Worm (Caenorhabditis elegans) whole organism, L4 larva: ENCODE measurements around the gene F15A4.2.

ENCODE experiments used
- F37D6.2 ChIP-seq: sonication (generic microtip); optimal IDR thresholded peaks from 2 replicates; lab custom pipeline; 2016; ENCODE audit warnings: mild to moderate bottlenecking, missing genetic modification characterization, missing compliant biosample characterization
- F49E8.2 ChIP-seq: sonication (generic microtip); optimal IDR thresholded peaks from 2 replicates; lab custom pipeline; 2016; ENCODE audit warnings: missing compliant biosample characterization, mild to moderate bottlenecking, missing genetic modification characterization, borderline replicate concordance
- R02D3.7 ChIP-seq: fragments of 150-350 bp; sonication (generic microtip); optimal IDR thresholded peaks from 3 replicates; lab custom pipeline; 2014; ENCODE audit warnings: missing biosample characterization, missing genetic modification characterization
- T20F7.1 ChIP-seq: fragments of 200-800 bp; sonication (Bioruptor generic); optimal IDR thresholded peaks from 2 replicates; lab custom pipeline; 2018; ENCODE audit warnings: mild to moderate bottlenecking, missing genetic modification characterization, missing compliant biosample characterization
- T26A8.4 ChIP-seq: fragments of 200-800 bp; sonication (Bioruptor generic); IDR thresholded peaks from 2 replicates; pipeline ENCODE4 v1.3.6; 2022; ENCODE audit warnings: missing genetic modification characterization, missing compliant biosample characterization
- Y105C5A.15 ChIP-seq: fragments of 200-800 bp; sonication (Bioruptor generic); IDR thresholded peaks from 2 replicates; pipeline ENCODE4 v1.3.6; 2022; ENCODE audit warnings: missing genetic modification characterization, missing compliant biosample characterization
- ZK546.5 ChIP-seq, 2 experiments: sonication (generic microtip); optimal IDR thresholded peaks; 2 replicates each; lab custom pipeline; 2017; ENCODE audit warnings: missing biosample characterization in 2 of 2, missing genetic modification characterization in 2 of 2
- aha-1 ChIP-seq: fragments of 150-350 bp; peaks from one replicate; lab custom pipeline; 2014; ENCODE audit warnings: missing biosample characterization, missing genetic modification characterization
- attf-4 ChIP-seq: sonication (generic microtip); optimal IDR thresholded peaks from 3 replicates; lab custom pipeline; 2017; ENCODE audit warnings: missing biosample characterization, missing genetic modification characterization
- ceh-28 ChIP-seq: fragments of 150-350 bp; optimal IDR thresholded peaks from 2 replicates; lab custom pipeline; 2014; ENCODE audit warnings: missing biosample characterization, missing genetic modification reagents, missing genetic modification characterization
- ceh-44 ChIP-seq: fragments of 200-800 bp; sonication (Bioruptor generic); IDR thresholded peaks from 2 replicates; pipeline ENCODE4 v1.3.6; 2022; ENCODE audit warnings: missing genetic modification reagents, missing genetic modification characterization, missing compliant biosample characterization
- ces-1 ChIP-seq: fragments of 150-350 bp; sonication (generic microtip); optimal IDR thresholded peaks from 4 replicates; lab custom pipeline; 2014; ENCODE audit warnings: missing biosample characterization, missing genetic modification reagents, missing genetic modification characterization
- daf-16 ChIP-seq, 3 experiments: sonication (generic microtip); optimal IDR thresholded peaks; 2 replicates each; lab custom pipeline; 2016 to 2017; ENCODE audit warnings: missing genetic modification characterization in 3 of 3, missing genetic modification reagents in 3 of 3, mild to moderate bottlenecking in 2 of 3, missing compliant biosample characterization in 2 of 3, missing biosample characterization in 1 of 3, moderate library complexity in 1 of 3
- daf-19 ChIP-seq: fragments of 200-800 bp; sonication (Bioruptor generic); conservative IDR thresholded peaks from 2 replicates; pipeline ENCODE4 v1.3.6; 2022; ENCODE audit warnings: missing genetic modification characterization, missing compliant biosample characterization
- dmd-6 ChIP-seq: fragments of 200-800 bp; sonication (Bioruptor generic); IDR thresholded peaks from 2 replicates; pipeline ENCODE4 v1.3.6; 2022; ENCODE audit warnings: missing genetic modification reagents, missing genetic modification characterization, missing compliant biosample characterization
- dmd-9 ChIP-seq: fragments of 200-800 bp; sonication (Bioruptor generic); IDR thresholded peaks from 2 replicates; pipeline ENCODE4 v1.3.6; 2022; ENCODE audit warnings: missing genetic modification reagents, missing genetic modification characterization, missing compliant biosample characterization
- fkh-10 ChIP-seq: fragments of 150-350 bp; optimal IDR thresholded peaks from 2 replicates; lab custom pipeline; 2014; ENCODE audit warnings: missing biosample characterization, missing genetic modification reagents, missing genetic modification characterization
- hif-1 ChIP-seq, 2 experiments: sonication (generic microtip); optimal IDR thresholded peaks; 2 replicates each; lab custom pipeline; 2016 to 2017; ENCODE audit warnings: missing compliant biosample characterization in 2 of 2, missing genetic modification characterization in 2 of 2, missing genetic modification reagents in 2 of 2, missing genotype in 2 of 2, mild to moderate bottlenecking in 1 of 2
- hlh-11 ChIP-seq: fragments of 200-800 bp; sonication (Bioruptor generic); optimal IDR thresholded peaks from 2 replicates; lab custom pipeline; 2018; ENCODE audit warnings: mild to moderate bottlenecking, missing genetic modification characterization, missing compliant biosample characterization
- hmg-1.1 ChIP-seq: fragments of 200-800 bp; sonication (Bioruptor generic); IDR thresholded peaks from 2 replicates; pipeline ENCODE4 v1.3.6; 2022; ENCODE audit warnings: missing genetic modification reagents, missing genetic modification characterization, missing compliant biosample characterization
- lin-13 ChIP-seq: fragments of 150-350 bp; optimal IDR thresholded peaks from 2 replicates; lab custom pipeline; 2014; ENCODE audit warnings: missing biosample characterization, missing genetic modification reagents, missing genetic modification characterization
- lin-15B ChIP-seq: fragments of 150-350 bp; sonication (generic microtip); optimal IDR thresholded peaks from 3 replicates; lab custom pipeline; 2014; ENCODE audit warnings: missing biosample characterization, missing genetic modification characterization
- lin-29 ChIP-seq: fragments of 200-800 bp; sonication (Bioruptor generic); IDR thresholded peaks from 2 replicates; pipeline ENCODE4 v1.3.6; 2022; ENCODE audit warnings: missing genetic modification reagents, missing genetic modification characterization, missing compliant biosample characterization
- lin-38 ChIP-seq: fragments of 200-800 bp; sonication (Bioruptor generic); IDR thresholded peaks from 2 replicates; pipeline ENCODE4 v1.3.6; 2022; ENCODE audit warnings: missing genetic modification reagents, missing genetic modification characterization, missing compliant biosample characterization
- lin-39 ChIP-seq: fragments of 150-350 bp; optimal IDR thresholded peaks from 2 replicates; lab custom pipeline; 2014; ENCODE audit warnings: missing biosample characterization, missing genetic modification reagents, missing genetic modification characterization
- lir-3 ChIP-seq: sonication (generic microtip); optimal IDR thresholded peaks from 2 replicates; lab custom pipeline; 2016; ENCODE audit warnings: mild to moderate bottlenecking, missing genetic modification characterization, missing compliant biosample characterization
- lsy-2 ChIP-seq, 2 experiments: fragments of 150-350 bp in 1 of 2; sonication (generic microtip) in 1 of 2; optimal IDR thresholded peaks; 2 replicates each; lab custom pipeline; 2014 to 2017; ENCODE audit warnings: missing biosample characterization in 2 of 2, missing genetic modification characterization in 2 of 2
- madf-9 ChIP-seq: fragments of 200-800 bp; sonication (Bioruptor generic); conservative IDR thresholded peaks from 2 replicates; pipeline ENCODE4 v1.3.6; 2022; ENCODE audit warnings: missing genetic modification reagents, missing genetic modification characterization, missing compliant biosample characterization
- mxl-2 ChIP-seq: fragments of 200-800 bp; sonication (Bioruptor generic); conservative IDR thresholded peaks from 2 replicates; pipeline ENCODE4 v1.3.6; 2022; ENCODE audit warnings: missing genetic modification reagents, missing genetic modification characterization, missing compliant biosample characterization
- nhr-11 ChIP-seq: fragments of 150-350 bp; optimal IDR thresholded peaks from 2 replicates; lab custom pipeline; 2014; ENCODE audit warnings: missing biosample characterization, missing genetic modification characterization
- nhr-111 ChIP-seq: fragments of 200-800 bp; sonication (Bioruptor generic); optimal IDR thresholded peaks from 2 replicates; lab custom pipeline; 2018; ENCODE audit warnings: mild to moderate bottlenecking, missing genetic modification characterization, missing compliant biosample characterization
- nhr-41 ChIP-seq: fragments of 200-800 bp; sonication (Bioruptor generic); IDR thresholded peaks from 2 replicates; pipeline ENCODE4 v1.3.6; 2022; ENCODE audit warnings: missing genetic modification reagents, missing genetic modification characterization, missing compliant biosample characterization
- nhr-42 ChIP-seq: fragments of 200-800 bp; sonication (Bioruptor generic); IDR thresholded peaks from 2 replicates; pipeline ENCODE4 v1.3.6; 2022; ENCODE audit warnings: missing genetic modification characterization, missing compliant biosample characterization
- nhr-6 ChIP-seq: fragments of 150-350 bp; optimal IDR thresholded peaks from 2 replicates; lab custom pipeline; 2014; ENCODE audit warnings: missing biosample characterization, missing genetic modification characterization
- nhr-76 ChIP-seq: fragments of 150-350 bp; optimal IDR thresholded peaks from 2 replicates; lab custom pipeline; 2014; ENCODE audit warnings: missing biosample characterization, missing genetic modification characterization
- php-3 ChIP-seq: fragments of 200-800 bp; sonication (Bioruptor generic); IDR thresholded peaks from 2 replicates; pipeline ENCODE4 v1.3.6; 2022; ENCODE audit warnings: missing genetic modification reagents, missing genetic modification characterization, missing compliant biosample characterization
- rbr-2 ChIP-seq: sonication (generic microtip); optimal IDR thresholded peaks from 2 replicates; lab custom pipeline; 2016; ENCODE audit warnings: missing genotype, missing genetic modification characterization, missing compliant biosample characterization
- skn-1 ChIP-seq: fragments of 150-350 bp; optimal IDR thresholded peaks from 2 replicates; lab custom pipeline; 2014; ENCODE audit warnings: missing biosample characterization, missing genetic modification characterization
- snpc-1.2 ChIP-seq: fragments of 200-800 bp; sonication (Bioruptor generic); IDR thresholded peaks from 2 replicates; pipeline ENCODE4 v1.3.6; 2022; ENCODE audit warnings: missing genetic modification reagents, missing genetic modification characterization, missing compliant biosample characterization
- tra-1 ChIP-seq: fragments of 200-800 bp; sonication (Bioruptor generic); IDR thresholded peaks from 2 replicates; pipeline ENCODE4 v1.3.6; 2022; ENCODE audit warnings: missing genetic modification reagents, missing genetic modification characterization, missing compliant biosample characterization
- unc-62 ChIP-seq, 3 experiments: fragments of 150-350 bp in 1 of 3; sonication (generic microtip); optimal IDR thresholded peaks in 2 of 3; peaks in 1 of 3; 1 replicate in 1 of 3; 2 replicates in 2 of 3; lab custom pipeline; 2014 to 2017; ENCODE audit warnings: missing biosample characterization in 3 of 3, missing genetic modification characterization in 3 of 3, missing genetic modification reagents in 3 of 3, missing genotype in 1 of 3
- vab-7 ChIP-seq: fragments of 200-800 bp; sonication (Bioruptor generic); IDR thresholded peaks from 2 replicates; pipeline ENCODE4 v1.3.6; 2022; ENCODE audit warnings: missing genetic modification reagents, missing genetic modification characterization, missing compliant biosample characterization

The F15A4.2 gene

ce11 chrII:12449849-12450248 lies 12.5 kb upstream of the F15A4.2 start, which contains the start of gene sre-34:
Gene sre-34 (plus strand): TSS chrII:12450149.
- TF ChIP-seq lin-29 (GFP tag; lab: Robert Waterston, UW) (no peak), attf-4 (tag; lab: Kevin White, UChicago) (no peak), F49E8.2 (no peak), tra-1 (no peak), nhr-42 (no peak), lin-15B (tag; lab: Kevin White, UChicago) (no peak), dmd-9 (GFP tag; lab: Robert Waterston, UW) (no peak), hlh-11 (no peak), madf-9 (GFP tag; lab: Robert Waterston, UW) (no peak), daf-16 (GFP tag; optimal IDR thresholded peaks at IDR 0.05; lab: Kevin White, UChicago) (no peak), daf-16 (tag; optimal IDR thresholded peaks at IDR 0.05; lab: Kevin White, UChicago) (no peak), daf-19 (no peak), F37D6.2 (tag; lab: Kevin White, UChicago) (no peak), T20F7.1 (GFP tag; lab: Kevin White, UChicago) (no peak), lir-3 (tag; lab: Kevin White, UChicago) (no peak), nhr-41 (GFP tag; lab: Robert Waterston, UW) (no peak), snpc-1.2 (GFP tag; lab: Robert Waterston, UW) (no peak), lin-38 (GFP tag; lab: Robert Waterston, UW) (no peak), ceh-44 (no peak), ces-1 (GFP tag; lab: Kevin White, UChicago) (no peak)
- TF ChIP-seq, all 104 proteins: peak for 0

DNA sequence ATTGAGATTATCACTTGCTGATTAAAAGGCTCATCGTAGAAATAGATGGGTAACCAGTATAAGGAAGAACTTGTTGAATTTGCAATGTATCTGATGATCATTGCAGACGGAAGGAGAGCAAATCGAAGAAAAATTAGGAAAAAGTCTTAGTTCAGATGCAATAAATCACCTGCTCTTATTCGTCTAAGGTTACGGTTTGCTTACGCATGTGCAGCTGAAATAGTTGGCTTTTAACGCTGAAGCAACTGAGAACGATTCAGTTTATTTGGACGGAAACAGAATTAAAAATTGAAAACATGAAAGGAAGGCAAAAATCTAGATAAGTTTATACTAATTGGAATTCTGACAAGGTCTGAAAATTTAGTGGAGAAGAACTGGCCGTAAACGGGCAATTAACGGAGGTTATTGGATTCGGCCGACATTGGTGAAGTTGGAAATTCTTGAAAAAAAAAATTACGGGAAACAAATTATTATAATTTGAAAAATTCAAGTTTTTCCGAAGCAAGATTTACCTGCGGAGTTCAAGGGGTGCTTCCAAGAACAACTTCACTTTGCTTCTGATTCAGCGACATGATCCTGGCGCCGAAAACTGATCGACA lies 9.5 kb upstream of the F15A4.2 start, which contains the start of the genes sre-35 and sre-33:
Gene sre-35, minus strand, starts transcription at position 101 of the 599 bp plus-strand sequence.
Gene sre-33, plus strand, starts transcription at position 549 of the 599 bp plus-strand sequence.
- TF ChIP-seq php-3 (GFP tag; lab: Robert Waterston, UW) (no peak), aha-1 (tag; lab: Kevin White, UChicago) (peak; percentile 81)

DNA sequence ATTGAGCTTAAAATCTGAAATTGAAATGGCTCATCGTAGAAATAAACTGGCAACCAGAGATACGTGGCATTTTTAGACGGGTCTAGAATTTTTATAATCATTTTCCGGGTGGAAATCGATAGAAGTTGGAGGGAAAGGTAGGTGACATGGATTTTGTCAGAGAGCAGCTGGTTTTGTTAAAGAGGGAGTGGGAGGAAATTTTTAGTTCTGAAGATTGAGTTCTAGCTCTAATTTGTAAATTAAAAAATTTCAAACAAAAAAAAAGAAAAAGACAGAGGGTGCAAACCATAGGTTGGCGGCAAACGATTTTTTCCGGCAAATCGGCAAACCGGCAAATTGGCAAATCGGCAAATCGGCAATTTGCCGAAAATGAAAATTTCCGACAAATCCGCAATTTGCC lies 5.7 kb upstream of the F15A4.2 start, which contains the start of gene sre-32:
Gene sre-32, minus strand, starts transcription at position 101 of the 400 bp plus-strand sequence.
- TF ChIP-seq ces-1 (GFP tag; lab: Kevin White, UChicago) (no peak), ceh-28 (no peak), R02D3.7 (tag; lab: Kevin White, UChicago) (no peak), vab-7 (GFP tag; lab: Robert Waterston, UW) (no peak), skn-1 (tag; lab: Kevin White, UChicago) (no peak), mxl-2 (GFP tag; lab: Robert Waterston, UW) (no peak)
- TF ChIP-seq, all 104 proteins: peak for 0

DNA sequence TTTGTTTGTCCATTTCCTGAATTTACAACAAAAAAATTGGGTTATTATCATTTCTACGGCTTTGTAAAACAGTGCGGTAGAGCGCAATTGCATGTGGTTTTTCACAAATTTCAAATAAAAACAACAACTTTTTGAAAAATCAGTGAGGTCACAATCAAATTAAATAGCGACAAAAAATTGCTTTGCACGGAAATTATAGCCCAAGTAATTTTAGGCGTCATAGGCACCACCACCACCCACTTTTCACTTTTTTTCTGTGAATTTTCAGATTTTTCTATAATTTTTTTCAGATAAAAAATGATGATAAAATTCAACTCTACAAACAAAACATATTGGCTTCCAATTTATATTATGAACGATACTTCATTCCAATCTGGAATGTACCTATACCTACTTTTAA lies 5.1 kb upstream of the F15A4.2 start, which contains the start of gene sre-38:
Gene sre-38, plus strand, starts transcription at position 301 of the 400 bp plus-strand sequence.
- TF ChIP-seq nhr-76 (tag; lab: Kevin White, UChicago) (no peak), T26A8.4 (GFP tag; lab: Robert Waterston, UW) (no peak), ZK546.5 (tag; optimal IDR thresholded peaks at IDR 0.05; lab: Kevin White, UChicago) (no peak), lin-39 (no peak)

DNA sequence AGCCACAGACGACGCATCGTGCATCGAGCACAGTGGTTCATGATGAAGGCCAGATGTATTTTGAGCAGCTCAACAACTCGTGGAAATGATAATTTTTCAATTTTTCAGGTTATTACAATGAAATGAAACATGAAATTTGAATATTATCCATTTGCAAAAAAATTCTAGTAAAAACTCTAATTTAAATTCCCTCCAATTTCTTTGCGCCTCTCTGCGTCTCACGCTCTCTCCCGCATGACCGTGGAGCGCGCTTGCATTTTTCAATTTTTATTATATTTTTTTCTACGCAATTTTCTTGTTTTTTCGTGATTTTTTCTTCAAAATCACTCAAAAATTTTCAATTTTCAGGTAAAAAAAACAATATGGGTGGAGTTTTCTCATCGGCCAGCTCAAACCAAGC lies 2.9 kb upstream of the F15A4.2 start, which contains the start of gene tag-281:
Gene tag-281, plus strand, starts transcription at position 340 of the 400 bp plus-strand sequence.
- TF ChIP-seq Y105C5A.15 (GFP tag; lab: Robert Waterston, UW) = no peak
- 0 out of 2 replicates have a peak, but pooled peaks have one; percentile 50 for TF ChIP-seq dmd-9 (GFP tag; lab: Robert Waterston, UW)
- no peak for TF ChIP-seq lir-3 (tag; lab: Kevin White, UChicago)
- peak; percentile 55; the same call in 1 of the 2 replicates for TF ChIP-seq hmg-1.1 (GFP tag; lab: Robert Waterston, UW)
- peak; percentile 52 for TF ChIP-seq rbr-2 (tag; lab: Kevin White, UChicago)
- peak in 1 of 2 experiments; percentile 45 for TF ChIP-seq unc-62 (GFP tag; optimal IDR thresholded peaks at IDR 0.05 in 1 of 2; lab: Kevin White, UChicago)
- TF ChIP-seq unc-62 (tag; optimal IDR thresholded peaks at IDR 0.05; lab: Kevin White, UChicago) = no peak
- peak; percentile 21 for TF ChIP-seq fkh-10 (GFP tag; lab: Kevin White, UChicago)
- no peak for TF ChIP-seq nhr-42
- peak; percentile 68 for TF ChIP-seq nhr-6 (tag; lab: Kevin White, UChicago)
- TF ChIP-seq nhr-11 (tag; lab: Kevin White, UChicago) = peak; percentile 24
- TF ChIP-seq hif-1 (tag; optimal IDR thresholded peaks at IDR 0.05; lab: Kevin White, UChicago) = peak in 1 of 2 experiments; percentile 59
- peak; percentile 41; the same call in 1 of the 2 replicates for TF ChIP-seq T26A8.4 (GFP tag; lab: Robert Waterston, UW)
- peak; percentile 66 for TF ChIP-seq lin-13
- peak; percentile 99 for TF ChIP-seq lin-38 (GFP tag; lab: Robert Waterston, UW)
- peak; percentile 51 for TF ChIP-seq dmd-6 (GFP tag; lab: Robert Waterston, UW)
- no peak for TF ChIP-seq T20F7.1 (GFP tag; lab: Kevin White, UChicago)
- TF ChIP-seq lsy-2 (tag; optimal IDR thresholded peaks at IDR 0.05; lab: Kevin White, UChicago) = peak in 1 of 2 experiments; percentile 90
- TF ChIP-seq nhr-111 = no peak
